Fruit fly (Drosophila melanogaster): Measurements from ENCODE around the gene hoe2.

DNA sequence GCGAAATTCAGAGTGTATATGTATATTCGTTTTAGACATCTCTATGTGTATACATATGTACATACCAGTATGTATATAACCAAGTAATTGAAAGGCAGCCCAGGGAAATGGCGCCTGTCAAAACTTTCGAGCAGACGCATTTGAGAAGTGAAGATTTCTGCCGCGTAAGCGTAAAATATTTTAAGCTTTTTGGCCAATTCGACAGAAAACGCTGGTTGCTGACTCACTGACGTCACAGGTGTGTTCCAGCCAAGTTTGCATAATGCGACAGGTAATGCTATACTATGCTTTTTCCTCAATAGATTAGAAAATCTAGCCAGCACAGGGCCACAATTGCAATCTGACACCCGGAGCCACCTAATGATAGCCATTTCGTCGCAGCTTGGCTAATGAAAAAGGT is 19.5 kb downstream of the hoe2 start:
- TF ChIP-seq usp (GFP tag; optimal IDR thresholded peaks at IDR 0.05) (no peak), pan (optimal IDR thresholded peaks at IDR 0.05) (no peak), Dll (optimal IDR thresholded peaks at IDR 0.05) (no peak), psq (optimal IDR thresholded peaks at IDR 0.05) (no peak), CG8478 (optimal IDR thresholded peaks at IDR 0.05) (no peak)
